Worm (Caenorhabditis elegans): ENCODE measurements around the gene mfsd-13.2.

The mfsd-13.2 gene

ce11 chrII:7195541-7195940 lies 29.9 kb upstream of the mfsd-13.2 start, which contains the start of gene acdh-12:
acdh-12 (minus strand) TSS chrII:7195641.
- TF ChIP-seq fkh-10 (GFP tag; optimal IDR thresholded peaks at IDR 0.05): no peak
- no peak for TF ChIP-seq nfya-1 (tag; optimal IDR thresholded peaks at IDR 0.05)
- TF ChIP-seq ceh-34 (tag; optimal IDR thresholded peaks at IDR 0.05): no peak
- TF ChIP-seq K09A11.1 (tag; optimal IDR thresholded peaks at IDR 0.05; ENCODE audit: insufficient read depth): no peak
- no peak for TF ChIP-seq C38D4.7 (GFP tag; optimal IDR thresholded peaks at IDR 0.05)
- TF ChIP-seq hlh-13 (GFP tag; optimal IDR thresholded peaks at IDR 0.05): no peak

- TF ChIP-seq sox-4 (tag; optimal IDR thresholded peaks at IDR 0.05) (no peak), nhr-232 (tag; optimal IDR thresholded peaks at IDR 0.05) (no peak), ahr-1 (tag; optimal IDR thresholded peaks at IDR 0.05) (no peak), dmd-4 (tag; optimal IDR thresholded peaks at IDR 0.05; ENCODE audit: borderline replicate concordance) (no peak), elt-4 (tag; optimal IDR thresholded peaks at IDR 0.05) (no peak), madf-2 (tag; optimal IDR thresholded peaks at IDR 0.05) (no peak), nhr-11 (tag; optimal IDR thresholded peaks at IDR 0.05) (no peak), tbx-2 (tag; optimal IDR thresholded peaks at IDR 0.05) (no peak), pag-3 (tag; optimal IDR thresholded peaks at IDR 0.05; ENCODE audit: borderline replicate concordance) (no peak), sdc-2 (tag; optimal IDR thresholded peaks at IDR 0.05) (no peak), ceh-24 (tag; optimal IDR thresholded peaks at IDR 0.05) (no peak), hlh-30 (tag; optimal IDR thresholded peaks at IDR 0.05; ENCODE audit: insufficient read depth) (no peak), mec-3 (tag; optimal IDR thresholded peaks at IDR 0.05; ENCODE audit: borderline replicate concordance) (no peak), F13H6.1 (tag; optimal IDR thresholded peaks at IDR 0.05) (no peak), zip-5 (tag; optimal IDR thresholded peaks at IDR 0.05) (no peak), ceh-19 (GFP tag; optimal IDR thresholded peaks at IDR 0.05) (no peak), ceh-2 (tag; optimal IDR thresholded peaks at IDR 0.05) (no peak), T23F11.4 (GFP tag; optimal IDR thresholded peaks at IDR 0.05) (no peak), ceh-6 (GFP tag; optimal IDR thresholded peaks at IDR 0.05) (no peak), gmeb-2 (tag; optimal IDR thresholded peaks at IDR 0.05) (no peak)
Observed at ce11 chrII:7189120-7189519, 23.5 kb upstream of the mfsd-13.2 start, which contains the start of gene E04F6.4. E04F6.4 (plus strand) TSS chrII:7189420.

- TF ChIP-seq pros-1 (tag; optimal IDR thresholded peaks at IDR 0.05) (no peak), F13H6.1 (tag; optimal IDR thresholded peaks at IDR 0.05) (no peak)
Observed at ce11 chrII:7187110-7187509, 21.5 kb upstream of the mfsd-13.2 start, which contains the start of gene C27H5.6. C27H5.6 (minus strand) TSS chrII:7187210.

ce11 chrII:7186117-7186516 lies 20.5 kb upstream of the mfsd-13.2 start:
- TF ChIP-seq pat-9 (tag; optimal IDR thresholded peaks at IDR 0.05) (no peak), syd-9 (tag; optimal IDR thresholded peaks at IDR 0.05) (no peak), sdc-2 (tag; optimal IDR thresholded peaks at IDR 0.05) (no peak), K09A11.1 (tag; optimal IDR thresholded peaks at IDR 0.05; ENCODE audit: insufficient read depth) (no peak), ahr-1 (tag; optimal IDR thresholded peaks at IDR 0.05) (no peak), odd-2 (tag; optimal IDR thresholded peaks at IDR 0.05) (no peak), unc-86 (tag; optimal IDR thresholded peaks at IDR 0.05) (no peak), rnt-1 (tag; optimal IDR thresholded peaks at IDR 0.05) (no peak), pros-1 (tag; optimal IDR thresholded peaks at IDR 0.05) (no peak), npax-4 (tag; optimal IDR thresholded peaks at IDR 0.05) (no peak), nfya-1 (tag; optimal IDR thresholded peaks at IDR 0.05) (no peak), sox-4 (tag; optimal IDR thresholded peaks at IDR 0.05) (no peak), ceh-14 (tag; optimal IDR thresholded peaks at IDR 0.05) (no peak), ceh-9 (tag; optimal IDR thresholded peaks at IDR 0.05) (no peak), elt-4 (tag; optimal IDR thresholded peaks at IDR 0.05) (no peak)

Data from whole organism, late embryonic.